Fruit fly (Drosophila melanogaster): ENCODE measurements around the gene Sid.

Gene Sid

dm6 chr3R:28687969-28688368, 17.5 kb downstream of the Sid start (continued):
- TF ChIP-seq NFAT (GFP tag; IDR thresholded peaks at IDR 0.05), result no peak
- peak; percentile 54 for TF ChIP-seq sens (GFP tag)
- TF ChIP-seq CG2889 (GFP tag; IDR thresholded peaks at IDR 0.05), result no peak
- TF ChIP-seq vvl (GFP tag; IDR thresholded peaks at IDR 0.05), result peak; percentile 13; the same call in 1 of the 2 replicates
- TF ChIP-seq Rx (GFP tag; IDR thresholded peaks at IDR 0.05), result no peak

- TF ChIP-seq sens (GFP tag) (peak; percentile 49), amos (GFP tag; IDR thresholded peaks at IDR 0.05; ENCODE audit: partially characterized antibody) (peak; percentile 29; the same call in 1 of the 2 replicates), tio (GFP tag; optimal IDR thresholded peaks at IDR 0.05) (no peak), stwl (tag; optimal IDR thresholded peaks at IDR 0.05) (peak; percentile 76), CG14860 (GFP tag; IDR thresholded peaks at IDR 0.05; ENCODE audit: partially characterized antibody) (0 out of 3 replicates have a peak, but pooled peaks have one; percentile 22), chinmo (GFP tag; IDR thresholded peaks at IDR 0.05; ENCODE audit: partially characterized antibody) (no peak), danr (GFP tag; IDR thresholded peaks at IDR 0.05) (no peak), Sin3A (optimal IDR thresholded peaks at IDR 0.05) (peak; percentile 49), CG1603 (tag; optimal IDR thresholded peaks at IDR 0.05) (peak; percentile 58), vvl (GFP tag; IDR thresholded peaks at IDR 0.05) (peak; percentile 26; the same call in 1 of the 2 replicates), Ets97D (GFP tag; optimal IDR thresholded peaks at IDR 0.05) (peak; percentile 29), Elba2 (GFP tag; optimal IDR thresholded peaks at IDR 0.05) (no peak), Dp (GFP tag; optimal IDR thresholded peaks at IDR 0.05) (peak; percentile 70), CG18599 (GFP tag; optimal IDR thresholded peaks at IDR 0.05) (no peak), CG7928 (GFP tag; optimal IDR thresholded peaks at IDR 0.05) (peak; percentile 90), Chrac-16 (GFP tag; optimal IDR thresholded peaks at IDR 0.05) (no peak), Dll (GFP tag; IDR thresholded peaks at IDR 0.05; ENCODE audit: partially characterized antibody) (peak; percentile 43; the same call in 2 of the 4 replicates), row (GFP tag; IDR thresholded peaks at IDR 0.05) (0 out of 3 replicates have a peak, but pooled peaks have one; percentile 20), bigmax (GFP tag; optimal IDR thresholded peaks at IDR 0.05) (peak; percentile 14), nom (GFP tag; optimal IDR thresholded peaks at IDR 0.05) (no peak), CTCF (GFP tag; optimal IDR thresholded peaks at IDR 0.05) (peak; percentile 28), unc-4 (GFP tag; IDR thresholded peaks at IDR 0.05; ENCODE audit: partially characterized antibody) (peak; percentile 30; the same call in 1 of the 2 replicates), MBD-R2 (GFP tag; IDR thresholded peaks at IDR 0.05) (peak; percentile 80), Opbp (GFP tag; IDR thresholded peaks at IDR 0.05; ENCODE audit: partially characterized antibody) (0 out of 3 replicates have a peak, but pooled peaks have one; percentile 55), hbn (GFP tag; IDR thresholded peaks at IDR 0.05; ENCODE audit: partially characterized antibody) (0 out of 2 replicates have a peak, but pooled peaks have one; percentile 19), pzg (GFP tag; optimal IDR thresholded peaks at IDR 0.05) (peak; percentile 64), gfzf (GFP tag; optimal IDR thresholded peaks at IDR 0.05) (peak; percentile 81), knrl (GFP tag; IDR thresholded peaks at IDR 0.05; ENCODE audit: partially characterized antibody) (0 out of 3 replicates have a peak, but pooled peaks have one; percentile 29), CG2116 (GFP tag; optimal IDR thresholded peaks at IDR 0.05) (peak; percentile 15), Myb (GFP tag; optimal IDR thresholded peaks at IDR 0.05) (peak; percentile 96), Nf-YA (GFP tag; IDR thresholded peaks at IDR 0.05) (no peak), hth (optimal IDR thresholded peaks at IDR 0.05) (no peak), scrt (GFP tag; optimal IDR thresholded peaks at IDR 0.05) (peak; percentile 70), CG13287 (GFP tag; IDR thresholded peaks at IDR 0.05; ENCODE audit: partially characterized antibody) (peak; percentile 57; the same call in 1 of the 2 replicates), tna (GFP tag; IDR thresholded peaks at IDR 0.05; ENCODE audit: partially characterized antibody) (no peak), CG31365 (tag; optimal IDR thresholded peaks at IDR 0.05) (no peak), BEAF-32 (GFP tag; optimal IDR thresholded peaks at IDR 0.05) (peak; percentile 55), E2f2 (GFP tag; IDR thresholded peaks at IDR 0.05) (peak; percentile 81), CG6791 (GFP tag; IDR thresholded peaks at IDR 0.05; ENCODE audit: partially characterized antibody) (peak; percentile 32; the same call in 1 of the 3 replicates), Hsf (GFP tag; optimal IDR thresholded peaks at IDR 0.05) (no peak), CG15514 (GFP tag; optimal IDR thresholded peaks at IDR 0.05) (peak; percentile 49), CG14441 (GFP tag; IDR thresholded peaks at IDR 0.05) (no peak), Eip74EF (GFP tag; optimal IDR thresholded peaks at IDR 0.05) (no peak), CG9797 (GFP tag; optimal IDR thresholded peaks at IDR 0.05) (peak; percentile 59)
Measured at dm6 chr3R:28695993-28696392, 25.5 kb downstream of the Sid start, which contains the start of gene htt. Gene htt (plus strand): TSS chr3R:28696242.
